Worm (Caenorhabditis elegans): ENCODE data around the gene F23F1.10.

F23F1.10 gene

ce11 chrII:6349-6748 is 35.4 kb downstream of the F23F1.10 start, which contains the start of gene osta-1:
Gene osta-1, plus strand, starts transcription at chrII:6657.
- TF ChIP-seq ztf-29 (GFP tag; IDR thresholded peaks at IDR 0.05) (no peak), cog-1 (tag; optimal IDR thresholded peaks at IDR 0.05) (no peak), ref-1 (GFP tag; conservative IDR thresholded peaks at IDR 0.05) (no peak), T22C8.4 (GFP tag; IDR thresholded peaks at IDR 0.05) (no peak), med-1 (GFP tag; optimal IDR thresholded peaks at IDR 0.05; ENCODE audit: insufficient read depth) (no peak), tab-1 (GFP tag; IDR thresholded peaks at IDR 0.05) (no peak), flt-1 (GFP tag; IDR thresholded peaks at IDR 0.05) (no peak), ztf-23 (GFP tag; IDR thresholded peaks at IDR 0.05) (no peak), klf-2 (GFP tag; conservative IDR thresholded peaks at IDR 0.05) (no peak)

- no peak for TF ChIP-seq med-1 (GFP tag; optimal IDR thresholded peaks at IDR 0.05; ENCODE audit: insufficient read depth)
- no peak for TF ChIP-seq cog-1 (tag; optimal IDR thresholded peaks at IDR 0.05)
- no peak for TF ChIP-seq ref-1 (GFP tag; conservative IDR thresholded peaks at IDR 0.05)
- no peak for TF ChIP-seq flt-1 (GFP tag; IDR thresholded peaks at IDR 0.05)
- no peak for TF ChIP-seq tab-1 (GFP tag; IDR thresholded peaks at IDR 0.05)
- no peak for TF ChIP-seq ztf-29 (GFP tag; IDR thresholded peaks at IDR 0.05)
- TF ChIP-seq T22C8.4 (GFP tag; IDR thresholded peaks at IDR 0.05) = no peak
- no peak for TF ChIP-seq klf-2 (GFP tag; conservative IDR thresholded peaks at IDR 0.05)
- no peak for TF ChIP-seq ztf-23 (GFP tag; IDR thresholded peaks at IDR 0.05)
Measured at ce11 chrII:4793-5192, 37.0 kb downstream of the F23F1.10 start.

- TF ChIP-seq ztf-23 (GFP tag; IDR thresholded peaks at IDR 0.05) (no peak), cog-1 (tag; optimal IDR thresholded peaks at IDR 0.05) (no peak), flt-1 (GFP tag; IDR thresholded peaks at IDR 0.05) (no peak), tab-1 (GFP tag; IDR thresholded peaks at IDR 0.05) (no peak), T22C8.4 (GFP tag; IDR thresholded peaks at IDR 0.05) (no peak), klf-2 (GFP tag; conservative IDR thresholded peaks at IDR 0.05) (no peak), ztf-29 (GFP tag; IDR thresholded peaks at IDR 0.05) (no peak), med-1 (GFP tag; optimal IDR thresholded peaks at IDR 0.05; ENCODE audit: insufficient read depth) (no peak), ref-1 (GFP tag; conservative IDR thresholded peaks at IDR 0.05) (no peak)
Measured at ce11 chrII:1334-1898, 40.4 kb downstream of the F23F1.10 start, which contains the start of gene 2L52.1. Gene 2L52.1, plus strand, starts transcription at chrII:1848.

ce11 chrII:586-985 is 41.2 kb downstream of the F23F1.10 start:
- TF ChIP-seq cog-1 (tag; optimal IDR thresholded peaks at IDR 0.05) = no peak
- TF ChIP-seq med-1 (GFP tag; optimal IDR thresholded peaks at IDR 0.05; ENCODE audit: insufficient read depth) = no peak
- no peak for TF ChIP-seq ref-1 (GFP tag; conservative IDR thresholded peaks at IDR 0.05)
- TF ChIP-seq T22C8.4 (GFP tag; IDR thresholded peaks at IDR 0.05) = no peak
- no peak for TF ChIP-seq flt-1 (GFP tag; IDR thresholded peaks at IDR 0.05)
- no peak for TF ChIP-seq ztf-29 (GFP tag; IDR thresholded peaks at IDR 0.05)
- TF ChIP-seq klf-2 (GFP tag; conservative IDR thresholded peaks at IDR 0.05) = no peak
- TF ChIP-seq tab-1 (GFP tag; IDR thresholded peaks at IDR 0.05) = no peak
- TF ChIP-seq ztf-23 (GFP tag; IDR thresholded peaks at IDR 0.05) = no peak
